Comparison of ENCODE assay signal across 6 worm cellular contexts in the genomic region with DNA sequence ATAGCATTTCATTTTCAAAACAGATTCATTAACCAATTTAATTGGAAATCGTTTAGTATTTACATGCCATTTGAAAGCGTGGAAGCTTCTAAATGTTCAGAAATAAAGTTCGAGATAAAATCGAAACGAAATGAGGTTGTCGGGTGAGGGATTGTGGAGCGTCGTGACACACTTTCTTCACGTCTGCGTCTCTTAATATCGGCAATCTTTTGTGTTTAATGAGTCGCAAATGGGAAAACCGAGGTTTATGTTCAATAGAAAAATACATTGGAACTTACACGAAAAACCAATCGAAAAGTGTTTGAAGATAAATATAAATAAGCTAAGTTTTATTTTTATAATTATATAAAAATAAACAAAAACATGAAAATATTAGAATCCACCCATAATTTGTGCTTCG.
A peak's percentile ranks its signal among the peaks of the same experiment; 100 is the strongest.
TF ChIP-seq lines count a peak whose summit lies in the region.

No protein-coding gene starts in this region.

TF ChIP-seq in whole organism, L1 larva, 84 proteins besides CTCF, POLR2A, EP300 and RAD21:
- TF ChIP-seq lin-14 (GFP tag; optimal IDR thresholded peaks at IDR 0.05; lab: Kevin White, UChicago) (peak; percentile 53), mep-1 (tag; optimal IDR thresholded peaks at IDR 0.05; lab: Kevin White, UChicago) (peak; percentile 29), ceh-82 (tag; optimal IDR thresholded peaks at IDR 0.05; lab: Kevin White, UChicago) (peak in 1 of 3 experiments; percentile 9), nhr-85 (tag; lab: Kevin White, UChicago) (peak; percentile 53), ces-1 (GFP tag; optimal IDR thresholded peaks at IDR 0.05; lab: Kevin White, UChicago) (no peak), jun-1 (tag; optimal IDR thresholded peaks at IDR 0.05; lab: Kevin White, UChicago) (no peak), blmp-1 (tag; optimal IDR thresholded peaks at IDR 0.05; lab: Kevin White, UChicago) (peak; percentile 82), lsy-2 (tag; optimal IDR thresholded peaks at IDR 0.05; lab: Kevin White, UChicago) (peak in 1 of 2 experiments; percentile 29)

TF ChIP-seq in whole organism, L2 larva, 48 proteins besides CTCF, POLR2A, EP300 and RAD21 (continues in another document):
- no peak for TF ChIP-seq zag-1 (tag; optimal IDR thresholded peaks at IDR 0.05; lab: Kevin White, UChicago)
- no peak for TF ChIP-seq Y55F3AM.14 (GFP tag; optimal IDR thresholded peaks at IDR 0.05; lab: Kevin White, UChicago)
- no peak for TF ChIP-seq mab-5 (tag; optimal IDR thresholded peaks at IDR 0.05; lab: Kevin White, UChicago)
- no peak for TF ChIP-seq ama-1 (optimal IDR thresholded peaks at IDR 0.05; lab: Kevin White, UChicago)
- TF ChIP-seq sem-4 (tag; optimal IDR thresholded peaks at IDR 0.05; lab: Kevin White, UChicago) = peak; percentile 30
- TF ChIP-seq fos-1 (tag; optimal IDR thresholded peaks at IDR 0.05; lab: Kevin White, UChicago) = no peak
- no peak for TF ChIP-seq egl-27 (tag; optimal IDR thresholded peaks at IDR 0.05; lab: Kevin White, UChicago)
- TF ChIP-seq dmd-4 (tag; optimal IDR thresholded peaks at IDR 0.05; lab: Kevin White, UChicago) = no peak
- TF ChIP-seq lin-13 (GFP tag; optimal IDR thresholded peaks at IDR 0.05; lab: Kevin White, UChicago) = peak; percentile 30
- TF ChIP-seq ztf-4 (tag; optimal IDR thresholded peaks at IDR 0.05; lab: Kevin White, UChicago) = no peak
- TF ChIP-seq nhr-6 (tag; optimal IDR thresholded peaks at IDR 0.05; lab: Kevin White, UChicago) = no peak
- no peak for TF ChIP-seq aly-2 (tag; optimal IDR thresholded peaks at IDR 0.05; lab: Kevin White, UChicago)
- TF ChIP-seq R02D3.7 (tag; optimal IDR thresholded peaks at IDR 0.05; lab: Kevin White, UChicago) = no peak
- TF ChIP-seq mbf-1 (tag; optimal IDR thresholded peaks at IDR 0.05; lab: Kevin White, UChicago) = no peak
- peak; percentile 46 for TF ChIP-seq unc-55 (GFP tag; optimal IDR thresholded peaks at IDR 0.05; lab: Kevin White, UChicago)
- TF ChIP-seq nhr-25 (tag; optimal IDR thresholded peaks at IDR 0.05; lab: Kevin White, UChicago) = no peak
- TF ChIP-seq sma-3 (GFP tag; optimal IDR thresholded peaks at IDR 0.05; lab: Kevin White, UChicago) = no peak

TF ChIP-seq in whole organism, L3 larva, 47 proteins besides CTCF, POLR2A, EP300 and RAD21:
- TF ChIP-seq pha-4 (tag; optimal IDR thresholded peaks at IDR 0.05; lab: Kevin White, UChicago) (peak; percentile 25), nhr-23 (tag; optimal IDR thresholded peaks at IDR 0.05; lab: Kevin White, UChicago) (peak; percentile 65), fos-1 (tag; optimal IDR thresholded peaks at IDR 0.05; lab: Kevin White, UChicago) (no peak), nhr-67 (tag; optimal IDR thresholded peaks at IDR 0.05; lab: Kevin White, UChicago) (no peak), fkh-10 (GFP tag; optimal IDR thresholded peaks at IDR 0.05; lab: Kevin White, UChicago) (no peak), nfya-1 (tag; optimal IDR thresholded peaks at IDR 0.05; lab: Kevin White, UChicago; ENCODE audit: insufficient read depth) (peak; percentile 5), mdl-1 (tag; optimal IDR thresholded peaks at IDR 0.05; lab: Kevin White, UChicago) (no peak), elt-3 (tag; optimal IDR thresholded peaks at IDR 0.05; lab: Kevin White, UChicago) (no peak), snpc-4 (tag; optimal IDR thresholded peaks at IDR 0.05; lab: Kevin White, UChicago) (peak; percentile 0), egl-5 (tag; optimal IDR thresholded peaks at IDR 0.05; lab: Kevin White, UChicago) (peak; percentile 91), nhr-25 (tag; optimal IDR thresholded peaks at IDR 0.05; lab: Kevin White, UChicago) (peak; percentile 40), nhr-237 (tag; optimal IDR thresholded peaks at IDR 0.05; lab: Kevin White, UChicago) (no peak), lin-15B (tag; optimal IDR thresholded peaks at IDR 0.05; lab: Kevin White, UChicago) (no peak), unc-39 (tag; optimal IDR thresholded peaks at IDR 0.05; lab: Kevin White, UChicago) (no peak), elt-1 (tag; optimal IDR thresholded peaks at IDR 0.05; lab: Kevin White, UChicago) (no peak)

TF ChIP-seq in whole organism, L4 larva, 104 proteins besides CTCF, POLR2A, EP300 and RAD21:
- TF ChIP-seq dve-1 (tag; optimal IDR thresholded peaks at IDR 0.05; lab: Kevin White, UChicago; ENCODE audit: insufficient read depth) (peak; percentile 8), F37D6.2 (tag; optimal IDR thresholded peaks at IDR 0.05; lab: Kevin White, UChicago) (no peak), mes-2 (tag; optimal IDR thresholded peaks at IDR 0.05; lab: Kevin White, UChicago; ENCODE audit: poor library complexity, severe bottlenecking) (peak; percentile 28), ceh-32 (tag; optimal IDR thresholded peaks at IDR 0.05; lab: Kevin White, UChicago; ENCODE audit: poor library complexity) (no peak), aha-1 (tag; lab: Kevin White, UChicago) (peak; percentile 9), nhr-76 (tag; optimal IDR thresholded peaks at IDR 0.05; lab: Kevin White, UChicago) (no peak), lin-38 (GFP tag; IDR thresholded peaks at IDR 0.05; lab: Robert Waterston, UW) (peak; percentile 54), mep-1 (tag; optimal IDR thresholded peaks at IDR 0.05; lab: Kevin White, UChicago) (peak; percentile 15), hlh-30 (tag; optimal IDR thresholded peaks at IDR 0.05; lab: Kevin White, UChicago; ENCODE audit: insufficient read depth) (peak; percentile 55), lsy-2 (tag; optimal IDR thresholded peaks at IDR 0.05; lab: Kevin White, UChicago) (peak in 1 of 2 experiments; percentile 17)

TF ChIP-seq in whole organism, mixed stage, embryonic, 35 proteins besides CTCF, POLR2A, EP300 and RAD21:
- TF ChIP-seq ces-1 (GFP tag; optimal IDR thresholded peaks at IDR 0.05; lab: Kevin White, UChicago) (peak; percentile 52), drap-1 (GFP tag; optimal IDR thresholded peaks at IDR 0.05; lab: Kevin White, UChicago) (no peak), cnd-1 (tag; optimal IDR thresholded peaks at IDR 0.05; lab: Kevin White, UChicago) (no peak), ham-2 (GFP tag; optimal IDR thresholded peaks at IDR 0.05; lab: Kevin White, UChicago) (no peak)

TF ChIP-seq in whole organism, young adult, 124 proteins besides CTCF, POLR2A, EP300 and RAD21:
- TF ChIP-seq hmg-1.2 (GFP tag; IDR thresholded peaks at IDR 0.05; lab: Robert Waterston, UW) = peak; percentile 54; the same call in 1 of the 2 replicates
- TF ChIP-seq lsy-27 (tag; optimal IDR thresholded peaks at IDR 0.05; lab: Kevin White, UChicago; ENCODE audit: borderline replicate concordance, insufficient read depth) = no peak
- no peak for TF ChIP-seq tbx-9 (tag; optimal IDR thresholded peaks at IDR 0.05; lab: Kevin White, UChicago; ENCODE audit: borderline replicate concordance)
- TF ChIP-seq Y79H2A.3 (GFP tag; conservative IDR thresholded peaks at IDR 0.05; lab: Robert Waterston, UW) = no peak
- TF ChIP-seq rpc-1 (optimal IDR thresholded peaks at IDR 0.05; lab: Kevin White, UChicago) = no peak
- no peak for TF ChIP-seq rpc-1 (tag; optimal IDR thresholded peaks at IDR 0.05; lab: Kevin White, UChicago)
- no peak for TF ChIP-seq attf-6 (GFP tag; IDR thresholded peaks at IDR 0.05; lab: Robert Waterston, UW)
- TF ChIP-seq ztf-3 (GFP tag; optimal IDR thresholded peaks at IDR 0.05; lab: Kevin White, UChicago) = no peak
- TF ChIP-seq mes-4 (tag; optimal IDR thresholded peaks at IDR 0.05; lab: Kevin White, UChicago) = no peak
- TF ChIP-seq madf-6 (GFP tag; IDR thresholded peaks at IDR 0.05; lab: Robert Waterston, UW) = peak; percentile 25; the same call in 1 of the 2 replicates
- TF ChIP-seq lag-1 (GFP tag; IDR thresholded peaks at IDR 0.05; lab: Robert Waterston, UW) = no peak
- TF ChIP-seq mcd-1 (GFP tag; IDR thresholded peaks at IDR 0.05; lab: Robert Waterston, UW) = peak; percentile 10; the same call in 1 of the 2 replicates
- TF ChIP-seq attf-3 (GFP tag; conservative IDR thresholded peaks at IDR 0.05; lab: Robert Waterston, UW) = 0 out of 2 replicates have a peak, but pooled peaks have one; percentile 13
- TF ChIP-seq K11D2.4 (GFP tag; IDR thresholded peaks at IDR 0.05; lab: Robert Waterston, UW) = no peak
- TF ChIP-seq snpc-4 (GFP tag; optimal IDR thresholded peaks at IDR 0.05; lab: Kevin White, UChicago) = peak; percentile 49
- peak in 1 of 4 experiments; percentile 51 for TF ChIP-seq snpc-4 (tag; optimal IDR thresholded peaks at IDR 0.05; lab: Kevin White, UChicago)
- TF ChIP-seq die-1 (tag; optimal IDR thresholded peaks at IDR 0.05; lab: Kevin White, UChicago) = no peak
